Fruit fly (Drosophila melanogaster): ENCODE results near the gene Hex-A.

The Hex-A gene

DNA sequence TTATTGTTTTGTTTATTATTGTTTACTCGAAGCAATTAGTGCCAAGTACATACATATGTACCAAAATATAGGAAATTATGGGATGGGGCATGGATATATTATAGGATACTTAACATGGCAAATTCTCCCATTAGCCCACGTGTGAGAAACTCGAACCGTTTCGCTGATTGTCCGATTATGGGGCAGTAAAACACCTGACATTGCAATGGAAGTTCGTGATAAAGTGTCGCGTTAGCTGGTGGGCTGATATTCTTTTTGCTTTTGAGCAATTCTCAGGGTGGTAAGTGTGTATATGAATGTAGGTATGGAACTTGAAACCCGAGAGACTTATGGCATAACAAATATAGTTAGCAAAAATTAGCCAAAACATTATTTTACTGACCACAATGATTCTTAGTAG is 7.5 kb upstream of the Hex-A start (continued):
- TF ChIP-seq Rfx (GFP tag; IDR thresholded peaks at IDR 0.05) (no peak), CG31365 (tag; optimal IDR thresholded peaks at IDR 0.05) (no peak), ci (GFP tag; IDR thresholded peaks at IDR 0.05) (no peak), Fer2 (tag; optimal IDR thresholded peaks at IDR 0.05) (no peak), sug (tag; optimal IDR thresholded peaks at IDR 0.05) (peak; percentile 60), CG17385 (GFP tag; optimal IDR thresholded peaks at IDR 0.05) (no peak), dmrt11E (tag; optimal IDR thresholded peaks at IDR 0.05) (no peak), CG10543 (GFP tag; optimal IDR thresholded peaks at IDR 0.05) (peak; percentile 7), CG7372 (GFP tag; IDR thresholded peaks at IDR 0.05) (no peak), CG1603 (tag; optimal IDR thresholded peaks at IDR 0.05) (no peak), CG3281 (GFP tag; optimal IDR thresholded peaks at IDR 0.05) (no peak), CG17802 (tag; optimal IDR thresholded peaks at IDR 0.05) (no peak), salm (tag; optimal IDR thresholded peaks at IDR 0.05) (no peak), CG15269 (tag; optimal IDR thresholded peaks at IDR 0.05) (peak; percentile 26), CG11093 (GFP tag; IDR thresholded peaks at IDR 0.05) (no peak), gsb (GFP tag; IDR thresholded peaks at IDR 0.05) (no peak), luna (GFP tag; optimal IDR thresholded peaks at IDR 0.05) (no peak), fd3F (GFP tag; optimal IDR thresholded peaks at IDR 0.05) (peak; percentile 14), maf-S (GFP tag; optimal IDR thresholded peaks at IDR 0.05) (no peak)

- peak; percentile 67 for TF ChIP-seq B-H2 (GFP tag; optimal IDR thresholded peaks at IDR 0.05)
- peak; percentile 97 for TF ChIP-seq org-1 (GFP tag; optimal IDR thresholded peaks at IDR 0.05)
- peak; percentile 98 for TF ChIP-seq phol (tag; optimal IDR thresholded peaks at IDR 0.05)
- peak; percentile 98 for TF ChIP-seq CG10209 (GFP tag; optimal IDR thresholded peaks at IDR 0.05)
- peak; percentile 98 for TF ChIP-seq ttk (GFP tag; IDR thresholded peaks at IDR 0.05)
- TF ChIP-seq CG8388 (GFP tag; optimal IDR thresholded peaks at IDR 0.05) = peak; percentile 97
- TF ChIP-seq BEAF-32 (GFP tag; optimal IDR thresholded peaks at IDR 0.05) = no peak
- peak; percentile 97 for TF ChIP-seq CG32767 (GFP tag; IDR thresholded peaks at IDR 0.05)
- no peak for TF ChIP-seq ato (GFP tag; IDR thresholded peaks at IDR 0.05; ENCODE audit: partially characterized antibody)
- peak; percentile 98 for TF ChIP-seq Blimp-1 (GFP tag; optimal IDR thresholded peaks at IDR 0.05)
- TF ChIP-seq CG17385 (GFP tag; optimal IDR thresholded peaks at IDR 0.05) = peak; percentile 93
- peak; percentile 91 for TF ChIP-seq corto (GFP tag; optimal IDR thresholded peaks at IDR 0.05)
- peak; percentile 100 for TF ChIP-seq zfh1 (GFP tag; IDR thresholded peaks at IDR 0.05)
- peak; percentile 92 for TF ChIP-seq CG10431 (GFP tag; optimal IDR thresholded peaks at IDR 0.05)
- TF ChIP-seq B-H1 (GFP tag; IDR thresholded peaks at IDR 0.05) = peak; percentile 97
- TF ChIP-seq sd (tag; optimal IDR thresholded peaks at IDR 0.05) = peak; percentile 89
- peak; percentile 99 for TF ChIP-seq Hr3 (GFP tag; optimal IDR thresholded peaks at IDR 0.05)
- TF ChIP-seq pnt (GFP tag; optimal IDR thresholded peaks at IDR 0.05) = peak; percentile 99
- TF ChIP-seq NfI (GFP tag; optimal IDR thresholded peaks at IDR 0.05) = peak; percentile 98
- peak; percentile 93 for TF ChIP-seq Sox100B (GFP tag; optimal IDR thresholded peaks at IDR 0.05)
- TF ChIP-seq CG11085 (GFP tag; IDR thresholded peaks at IDR 0.05) = peak; percentile 97
- peak; percentile 94 for TF ChIP-seq CG15011 (GFP tag; optimal IDR thresholded peaks at IDR 0.05)
- peak; percentile 63 for TF ChIP-seq Dip2 (GFP tag; IDR thresholded peaks at IDR 0.05)
- TF ChIP-seq chif (GFP tag; optimal IDR thresholded peaks at IDR 0.05) = peak; percentile 99
- peak; percentile 75 for TF ChIP-seq CG4328 (GFP tag; optimal IDR thresholded peaks at IDR 0.05)
- peak; percentile 99 for TF ChIP-seq Optix (GFP tag; IDR thresholded peaks at IDR 0.05)
- TF ChIP-seq grau (tag; optimal IDR thresholded peaks at IDR 0.05) = peak; percentile 97
- no peak for TF ChIP-seq Lpt (GFP tag; optimal IDR thresholded peaks at IDR 0.05)
- TF ChIP-seq ATbp (GFP tag; optimal IDR thresholded peaks at IDR 0.05) = peak; percentile 98
- TF ChIP-seq scrt (GFP tag; optimal IDR thresholded peaks at IDR 0.05) = peak; percentile 92
- peak; percentile 98 for TF ChIP-seq Aef1 (GFP tag; IDR thresholded peaks at IDR 0.05)
These were observed 6.6 kb upstream of the Hex-A start for dm6 chrX:9578696-9579509.

Data from whole organism, embryonic.